Fruit fly (Drosophila melanogaster) whole organism, embryonic: Measurements from ENCODE around the gene CG11842.

Experiments used
- Abd-B ChIP-seq: fragments of 200-800 bp; sonication (Bioruptor generic); optimal IDR thresholded peaks from 2 replicates; lab custom pipeline; 2018; ENCODE audit warnings: missing biosample characterization, mild to moderate bottlenecking, missing genetic modification characterization, moderate library complexity
- CG10267 ChIP-seq: fragments of 200-800 bp; sonication (Bioruptor generic); optimal IDR thresholded peaks from 2 replicates; lab custom pipeline; 2018; ENCODE audit warnings: missing biosample characterization, mild to moderate bottlenecking, missing genetic modification characterization, moderate library complexity
- CG10654 ChIP-seq: fragments of 200-800 bp; sonication (Bioruptor generic); optimal IDR thresholded peaks from 2 replicates; lab custom pipeline; 2016; ENCODE audit warnings: missing biosample characterization, missing genetic modification characterization
- CG11504 ChIP-seq: fragments of 200-800 bp; sonication (Bioruptor generic); optimal IDR thresholded peaks from 3 replicates; lab custom pipeline; 2019; ENCODE audit warnings: missing biosample characterization, mild to moderate bottlenecking, missing genetic modification characterization, moderate library complexity
- CG11695 ChIP-seq: fragments of 200-800 bp; sonication (Bioruptor generic); IDR thresholded peaks from 3 replicates; pipeline ENCODE4 v1.3.6; 2022; ENCODE audit warnings: missing biosample characterization, missing genetic modification characterization
- CG12744 ChIP-seq: fragments of 200-800 bp; sonication (Bioruptor generic); optimal IDR thresholded peaks from 2 replicates; lab custom pipeline; 2016; ENCODE audit warnings: missing biosample characterization, missing genetic modification characterization
- CG13287 ChIP-seq: fragments of 200-800 bp; sonication (Bioruptor generic); IDR thresholded peaks from 2 replicates; pipeline ENCODE4 v1.3.6; 2022; ENCODE audit warnings: missing biosample characterization, missing genetic modification characterization; ENCODE audit not compliant: partially characterized antibody
- CG14050 ChIP-seq: fragments of 200-800 bp; sonication (Bioruptor generic); IDR thresholded peaks from 3 replicates; pipeline ENCODE4 v1.3.6; 2022; ENCODE audit warnings: missing biosample characterization, missing genetic modification characterization
- CG14441 ChIP-seq: fragments of 200-800 bp; sonication (Bioruptor generic); IDR thresholded peaks from 2 replicates; pipeline ENCODE4 v1.3.6; 2022; ENCODE audit warnings: missing biosample characterization, missing genetic modification characterization
- CG14667 ChIP-seq: fragments of 200-800 bp; sonication (Bioruptor generic); IDR thresholded peaks from 2 replicates; pipeline ENCODE4 v1.3.6; 2022; ENCODE audit warnings: missing biosample characterization, missing genetic modification characterization
- CG17186 ChIP-seq: fragments of 200-800 bp; sonication (Bioruptor generic); optimal IDR thresholded peaks from 3 replicates; lab custom pipeline; 2017; ENCODE audit warnings: missing biosample characterization, missing genetic modification reagents, missing genetic modification characterization
- CG30020 ChIP-seq: fragments of 200-800 bp; optimal IDR thresholded peaks from 2 replicates; lab custom pipeline; 2019; ENCODE audit warnings: missing biosample characterization, mild to moderate bottlenecking, missing genetic modification characterization, moderate library complexity
- CG3163 ChIP-seq: fragments of 200-800 bp; sonication (Bioruptor generic); optimal IDR thresholded peaks from 3 replicates; lab custom pipeline; 2016; ENCODE audit warnings: missing biosample characterization, missing genetic modification characterization
- CG32767 ChIP-seq: fragments of 200-800 bp; sonication (Bioruptor generic); IDR thresholded peaks from 2 replicates; pipeline ENCODE4 v1.3.6; 2022; ENCODE audit warnings: missing biosample characterization, missing genetic modification characterization
- CG43689 ChIP-seq: fragments of 200-800 bp; sonication (Bioruptor generic); IDR thresholded peaks from 2 replicates; pipeline ENCODE4 v1.3.6; 2022; ENCODE audit warnings: missing biosample characterization, missing genetic modification characterization
- CG4617 ChIP-seq: fragments of 200-800 bp; sonication (Bioruptor generic); optimal IDR thresholded peaks from 3 replicates; lab custom pipeline; 2016; ENCODE audit warnings: missing biosample characterization, missing genetic modification characterization, borderline replicate concordance
- CG4820 ChIP-seq: fragments of 200-800 bp; sonication (Bioruptor generic); optimal IDR thresholded peaks from 3 replicates; lab custom pipeline; 2016; ENCODE audit warnings: missing biosample characterization, missing genetic modification characterization
- CG6683 ChIP-seq: fragments of 200-800 bp; sonication (Bioruptor generic); optimal IDR thresholded peaks from 2 replicates; lab custom pipeline; 2017; ENCODE audit warnings: missing biosample characterization, mild to moderate bottlenecking, missing genetic modification characterization, missing genetic modification reagents
- CG8281 ChIP-seq: fragments of 200-800 bp; sonication (Bioruptor generic); optimal IDR thresholded peaks from 2 replicates; lab custom pipeline; 2018; ENCODE audit warnings: missing biosample characterization, mild to moderate bottlenecking, missing genetic modification characterization, moderate library complexity
- CG9817 ChIP-seq: fragments of 200-800 bp; sonication (Bioruptor generic); optimal IDR thresholded peaks from 2 replicates; lab custom pipeline; 2018; ENCODE audit warnings: missing biosample characterization, mild to moderate bottlenecking, missing genetic modification characterization, moderate library complexity
- CG9876 ChIP-seq: fragments of 200-800 bp; sonication (Bioruptor generic); optimal IDR thresholded peaks from 2 replicates; lab custom pipeline; 2016; ENCODE audit warnings: missing biosample characterization, missing genetic modification characterization
- Dek ChIP-seq: fragments of 200-800 bp; sonication (Bioruptor generic); optimal IDR thresholded peaks from 3 replicates; lab custom pipeline; 2019; ENCODE audit warnings: missing biosample characterization, mild to moderate bottlenecking, missing genetic modification characterization, moderate library complexity
- Hmx ChIP-seq: fragments of 200-800 bp; sonication (Bioruptor generic); optimal IDR thresholded peaks from 2 replicates; lab custom pipeline; 2016; ENCODE audit warnings: missing biosample characterization, missing genetic modification characterization
- MESR4 ChIP-seq: fragments of 200-800 bp; sonication (Bioruptor generic); optimal IDR thresholded peaks from 2 replicates; lab custom pipeline; 2018; ENCODE audit warnings: missing biosample characterization, mild to moderate bottlenecking, missing genetic modification characterization, moderate library complexity
- Opbp ChIP-seq: fragments of 200-800 bp; sonication (Bioruptor generic); IDR thresholded peaks from 3 replicates; pipeline ENCODE4 v1.3.6; 2022; ENCODE audit warnings: missing biosample characterization, missing genetic modification characterization; ENCODE audit not compliant: partially characterized antibody
- Rfx ChIP-seq: fragments of 200-800 bp; sonication (Bioruptor generic); IDR thresholded peaks from 2 replicates; pipeline ENCODE4 v1.3.6; 2022; ENCODE audit warnings: missing biosample characterization, missing genetic modification characterization
- abd-A ChIP-seq: fragments of 200-800 bp; sonication (Bioruptor generic); optimal IDR thresholded peaks from 3 replicates; lab custom pipeline; 2019; ENCODE audit warnings: missing biosample characterization, mild to moderate bottlenecking, missing genetic modification characterization, moderate library complexity
- bsh ChIP-seq, 2 experiments: fragments of 200-800 bp; sonication (Bioruptor generic); optimal IDR thresholded peaks; 2 replicates each; lab custom pipeline; 2017 to 2018; ENCODE audit warnings: mild to moderate bottlenecking in 2 of 2, missing biosample characterization in 2 of 2, missing genetic modification characterization in 2 of 2, moderate library complexity in 1 of 2
- cad ChIP-seq: fragments of >200 bp; optimal IDR thresholded peaks from 2 replicates; lab custom pipeline; 2017; ENCODE audit warnings: missing biosample characterization, missing genetic modification characterization
- crc ChIP-seq: fragments of 200-800 bp; sonication (Bioruptor generic); optimal IDR thresholded peaks from 2 replicates; lab custom pipeline; 2016; ENCODE audit warnings: missing biosample characterization, missing genetic modification characterization
- cwo ChIP-seq: fragments of 200-800 bp; sonication (Bioruptor generic); optimal IDR thresholded peaks from 3 replicates; lab custom pipeline; 2017; ENCODE audit warnings: missing biosample characterization, missing genetic modification characterization, mild to moderate bottlenecking, moderate library complexity, missing genetic modification reagents
- dati ChIP-seq: fragments of 200-800 bp; sonication (Bioruptor generic); IDR thresholded peaks from 2 replicates; pipeline ENCODE4 v1.3.6; 2022; ENCODE audit warnings: missing biosample characterization, missing genetic modification characterization
- emc ChIP-seq: fragments of 200-800 bp; sonication (Bioruptor generic); optimal IDR thresholded peaks from 2 replicates; lab custom pipeline; 2016; ENCODE audit warnings: missing biosample characterization, missing genetic modification characterization
- fd102C ChIP-seq: fragments of 200-800 bp; sonication (Bioruptor generic); optimal IDR thresholded peaks from 2 replicates; lab custom pipeline; 2018; ENCODE audit warnings: missing biosample characterization, mild to moderate bottlenecking, missing genetic modification characterization, moderate library complexity
- gce ChIP-seq: fragments of 200-800 bp; sonication (Bioruptor generic); IDR thresholded peaks from 3 replicates; pipeline ENCODE4 v1.3.6; 2022; ENCODE audit warnings: missing biosample characterization, missing genetic modification characterization
- grn ChIP-seq: fragments of 200-800 bp; sonication (Bioruptor generic); optimal IDR thresholded peaks from 3 replicates; lab custom pipeline; 2017; ENCODE audit warnings: missing biosample characterization, missing genetic modification characterization
- gsb ChIP-seq: fragments of 200-800 bp; sonication (Bioruptor generic); IDR thresholded peaks from 2 replicates; pipeline ENCODE4 v1.3.6; 2022; ENCODE audit warnings: missing biosample characterization, missing genetic modification characterization
- hth ChIP-seq: fragments of >200 bp; optimal IDR thresholded peaks from 2 replicates; lab custom pipeline; 2017; ENCODE audit warnings: inconsistent platforms
- jumu ChIP-seq: fragments of 200-800 bp; sonication (Bioruptor generic); optimal IDR thresholded peaks from 3 replicates; lab custom pipeline; 2016; ENCODE audit warnings: missing biosample characterization, missing genetic modification characterization
- knrl ChIP-seq: fragments of 200-800 bp; sonication (Bioruptor generic); IDR thresholded peaks from 3 replicates; pipeline ENCODE4 v1.3.6; 2022; ENCODE audit warnings: missing biosample characterization, missing genetic modification characterization; ENCODE audit not compliant: partially characterized antibody
- pho ChIP-seq: fragments of 200-800 bp; sonication (Bioruptor generic); optimal IDR thresholded peaks from 2 replicates; lab custom pipeline; 2016; ENCODE audit warnings: missing biosample characterization, missing genetic modification characterization
- phol ChIP-seq: fragments of 200-800 bp; sonication (Bioruptor generic); optimal IDR thresholded peaks from 3 replicates; lab custom pipeline; 2018; ENCODE audit warnings: missing biosample characterization, mild to moderate bottlenecking, missing genetic modification characterization, moderate library complexity
- ranshi ChIP-seq: fragments of 200-800 bp; sonication (Bioruptor generic); IDR thresholded peaks from 2 replicates; pipeline ENCODE4 v1.3.6; 2022; ENCODE audit warnings: missing biosample characterization, missing genetic modification characterization
- ro ChIP-seq: fragments of 200-800 bp; sonication (Bioruptor generic); IDR thresholded peaks from 2 replicates; pipeline ENCODE4 v1.3.6; 2022; ENCODE audit warnings: missing biosample characterization, missing genetic modification characterization
- run ChIP-seq: fragments of 200-800 bp; sonication (Bioruptor generic); optimal IDR thresholded peaks from 3 replicates; lab custom pipeline; 2018; ENCODE audit warnings: missing biosample characterization, mild to moderate bottlenecking, missing genetic modification characterization
- sens-2 ChIP-seq: fragments of 200-800 bp; sonication (Bioruptor generic); IDR thresholded peaks from 2 replicates; pipeline ENCODE4 v1.3.6; 2022; ENCODE audit warnings: missing biosample characterization, missing genetic modification characterization
- tap ChIP-seq: fragments of 200-800 bp; optimal IDR thresholded peaks from 3 replicates; lab custom pipeline; 2019; ENCODE audit warnings: missing biosample characterization, mild to moderate bottlenecking, missing genetic modification characterization, moderate library complexity
- twi ChIP-seq: fragments of 200-800 bp; optimal IDR thresholded peaks from 2 replicates; lab custom pipeline; 2019; ENCODE audit warnings: missing biosample characterization, mild to moderate bottlenecking, missing genetic modification characterization, moderate library complexity
- wek ChIP-seq: fragments of 200-800 bp; sonication (Bioruptor generic); optimal IDR thresholded peaks from 3 replicates; lab custom pipeline; 2018; ENCODE audit warnings: missing biosample characterization, mild to moderate bottlenecking, missing genetic modification characterization, moderate library complexity
- zf30C ChIP-seq: fragments of 200-800 bp; sonication (Bioruptor generic); optimal IDR thresholded peaks from 3 replicates; lab custom pipeline; 2018; ENCODE audit warnings: missing biosample characterization, mild to moderate bottlenecking, missing genetic modification characterization

CG11842 gene

dm6 chr3R:29062717-29063206, 10.3 kb downstream of the CG11842 start, which contains the start of the genes Cul5 and Bicra (continued):
- TF ChIP-seq CG10267 (peak; percentile 96), cad (GFP tag; lab: Kevin White, UChicago) (no peak), run (tag; lab: Kevin White, UChicago) (no peak), CG43689 (GFP tag; lab: Robert Waterston, UW) (no peak), CG14441 (no peak), CG30020 (tag; lab: Kevin White, UChicago) (no peak), ranshi (GFP tag; lab: Robert Waterston, UW) (no peak), CG12744 (no peak), CG32767 (GFP tag; lab: Robert Waterston, UW) (no peak), CG14050 (no peak), CG9817 (tag; lab: Kevin White, UChicago) (no peak), CG11504 (tag; lab: Kevin White, UChicago) (no peak), CG13287 (GFP tag; lab: Robert Waterston, UW) (no peak), CG8281 (tag; lab: Kevin White, UChicago) (no peak), cwo (GFP tag; lab: Kevin White, UChicago) (no peak), dati (no peak), Hmx (GFP tag; lab: Kevin White, UChicago) (no peak), CG11695 (no peak), hth (lab: Kevin White, UChicago) (no peak), gce (no peak), emc (GFP tag; lab: Kevin White, UChicago) (no peak)

dm6 chr3R:29063207-29063920, 10.9 kb downstream of the CG11842 start:
- TF ChIP-seq Dek (tag; lab: Kevin White, UChicago) (peak; percentile 76), Opbp (GFP tag; lab: Robert Waterston, UW) (no peak), fd102C (GFP tag; lab: Kevin White, UChicago) (no peak), CG9876 (GFP tag; lab: Kevin White, UChicago) (peak; percentile 14), CG6683 (GFP tag; lab: Kevin White, UChicago) (peak; percentile 32), CG17186 (GFP tag; lab: Kevin White, UChicago) (peak; percentile 3), twi (tag; lab: Kevin White, UChicago) (peak; percentile 8), sens-2 (no peak), bsh (GFP tag; optimal IDR thresholded peaks at IDR 0.05; lab: Kevin White, UChicago) (peak in 1 of 2 experiments; percentile 73), zf30C (GFP tag; lab: Kevin White, UChicago) (no peak), CG4617 (peak; percentile 77), CG4820 (GFP tag; lab: Kevin White, UChicago) (peak; percentile 49), abd-A (tag; lab: Kevin White, UChicago) (no peak), pho (peak; percentile 68), wek (GFP tag; lab: Kevin White, UChicago) (no peak), Abd-B (peak; percentile 73), phol (tag; lab: Kevin White, UChicago) (peak; percentile 84), grn (GFP tag; lab: Kevin White, UChicago) (no peak), crc (GFP tag; lab: Kevin White, UChicago) (no peak), Rfx (no peak), tap (tag; lab: Kevin White, UChicago) (peak; percentile 65), MESR4 (GFP tag; lab: Kevin White, UChicago) (peak; percentile 77), jumu (GFP tag; lab: Kevin White, UChicago) (peak; percentile 2), CG14667 (GFP tag; lab: Robert Waterston, UW) (no peak), knrl (GFP tag; lab: Robert Waterston, UW) (no peak), CG10654 (GFP tag; lab: Kevin White, UChicago) (peak; percentile 41), CG3163 (GFP tag; lab: Kevin White, UChicago) (peak; percentile 24), CG11695 (no peak), gsb (GFP tag; lab: Robert Waterston, UW) (no peak), ro (GFP tag; lab: Robert Waterston, UW) (no peak)
